Worm (Caenorhabditis elegans): Measurements from ENCODE around the gene srx-22.

- TF ChIP-seq ama-1 (optimal IDR thresholded peaks at IDR 0.05) (no peak), ama-1 (GFP tag; optimal IDR thresholded peaks at IDR 0.05) (no peak), cebp-2 (GFP tag; IDR thresholded peaks at IDR 0.05) (no peak), F39B2.1 (GFP tag; IDR thresholded peaks at IDR 0.05) (no peak), nhr-90 (tag; optimal IDR thresholded peaks at IDR 0.05) (no peak), dpl-1 (GFP tag; optimal IDR thresholded peaks at IDR 0.05) (no peak), F37B4.10 (GFP tag; IDR thresholded peaks at IDR 0.05) (no peak), pha-4 (tag; optimal IDR thresholded peaks at IDR 0.05) (no peak), lsl-1 (GFP tag; optimal IDR thresholded peaks at IDR 0.05) (no peak)
Observed at ce11 chrV:682031-682430, 2.3 kb downstream of the srx-22 start, which contains the start of gene srx-23.
